Fruit fly (Drosophila melanogaster) whole organism, embryonic: ENCODE measurements around the gene alpha-Spec.

Experiments used
- Adf1 ChIP-seq: fragments of 200-800 bp; sonication (Bioruptor generic); IDR thresholded peaks from 2 replicates; pipeline ENCODE4 v1.3.6; 2022; ENCODE audit warnings: missing biosample characterization, missing genetic modification characterization
- Aef1 ChIP-seq: fragments of 200-800 bp; sonication (Bioruptor generic); IDR thresholded peaks from 3 replicates; pipeline ENCODE4 v1.3.6; 2022; ENCODE audit warnings: missing biosample characterization, missing genetic modification characterization
- Blimp-1 ChIP-seq: fragments of 200-800 bp; sonication (Bioruptor generic); optimal IDR thresholded peaks from 3 replicates; lab custom pipeline; 2018; ENCODE audit warnings: missing biosample characterization, missing genetic modification characterization, mild to moderate bottlenecking, moderate library complexity, missing genetic modification reagents
- BtbVII ChIP-seq: fragments of 200-800 bp; sonication (Bioruptor generic); optimal IDR thresholded peaks from 3 replicates; lab custom pipeline; 2017; ENCODE audit warnings: missing biosample characterization, mild to moderate bottlenecking, missing genetic modification characterization
- CG1024 ChIP-seq: fragments of 200-800 bp; sonication (Bioruptor generic); IDR thresholded peaks from 2 replicates; pipeline ENCODE4 v1.3.6; 2022; ENCODE audit warnings: missing biosample characterization, missing genetic modification characterization
- CG11560 ChIP-seq: fragments of 200-800 bp; sonication (Bioruptor generic); IDR thresholded peaks from 3 replicates; pipeline ENCODE4 v1.3.6; 2022; ENCODE audit warnings: missing biosample characterization, missing genetic modification characterization
- CG13296 ChIP-seq: fragments of 200-800 bp; sonication (Bioruptor generic); optimal IDR thresholded peaks from 3 replicates; lab custom pipeline; 2018; ENCODE audit warnings: missing biosample characterization, mild to moderate bottlenecking, missing genetic modification characterization
- CG2116 ChIP-seq: fragments of 200-800 bp; sonication (Bioruptor generic); optimal IDR thresholded peaks from 3 replicates; lab custom pipeline; 2018; ENCODE audit warnings: missing biosample characterization, mild to moderate bottlenecking, missing genetic modification characterization
- CG2199 ChIP-seq: fragments of 200-800 bp; sonication (Bioruptor generic); IDR thresholded peaks from 3 replicates; pipeline ENCODE4 v1.3.6; 2022; ENCODE audit warnings: missing biosample characterization, missing genetic modification characterization
- CG30403 ChIP-seq: fragments of 200-800 bp; sonication (Bioruptor generic); optimal IDR thresholded peaks from 3 replicates; lab custom pipeline; 2016; ENCODE audit warnings: missing biosample characterization, missing genetic modification characterization
- CG34422 ChIP-seq: fragments of 200-800 bp; sonication (Bioruptor generic); IDR thresholded peaks from 3 replicates; pipeline ENCODE4 v1.3.6; 2022; ENCODE audit warnings: missing biosample characterization, missing genetic modification characterization
- CG3995 ChIP-seq: fragments of 200-800 bp; sonication (Bioruptor generic); optimal IDR thresholded peaks from 3 replicates; lab custom pipeline; 2016; ENCODE audit warnings: missing biosample characterization, missing genetic modification characterization
- CG6654 ChIP-seq: fragments of 200-800 bp; sonication (Bioruptor generic); optimal IDR thresholded peaks from 2 replicates; lab custom pipeline; 2017; ENCODE audit warnings: missing biosample characterization, mild to moderate bottlenecking, missing genetic modification characterization
- CG6765 ChIP-seq: fragments of 200-800 bp; sonication (Bioruptor generic); optimal IDR thresholded peaks from 3 replicates; lab custom pipeline; 2017; ENCODE audit warnings: missing biosample characterization, mild to moderate bottlenecking, missing genetic modification characterization
- CG6791 ChIP-seq: fragments of 200-800 bp; sonication (Bioruptor generic); IDR thresholded peaks from 3 replicates; pipeline ENCODE4 v1.3.6; 2022; ENCODE audit warnings: missing biosample characterization, missing genetic modification characterization; ENCODE audit not compliant: partially characterized antibody
- CG7357 ChIP-seq: fragments of 200-800 bp; sonication (Bioruptor generic); IDR thresholded peaks from 3 replicates; pipeline ENCODE4 v1.3.6; 2022; ENCODE audit warnings: missing biosample characterization, missing genetic modification characterization
- CG7928 ChIP-seq: fragments of 200-800 bp; sonication (Bioruptor generic); optimal IDR thresholded peaks from 2 replicates; lab custom pipeline; 2017; ENCODE audit warnings: missing biosample characterization, mild to moderate bottlenecking, missing genetic modification characterization
- CG8290 ChIP-seq, 3 experiments: fragments of 200-800 bp; sonication (Bioruptor generic); optimal IDR thresholded peaks; 2 replicates each; lab custom pipeline; 2016 to 2019; ENCODE audit warnings: missing biosample characterization in 3 of 3, missing genetic modification characterization in 3 of 3, mild to moderate bottlenecking in 2 of 3, moderate library complexity in 1 of 3
- CG8924 ChIP-seq: fragments of 200-800 bp; optimal IDR thresholded peaks from 3 replicates; lab custom pipeline; 2019; ENCODE audit warnings: missing biosample characterization, mild to moderate bottlenecking, missing genetic modification characterization, moderate library complexity
- Ets65A ChIP-seq: fragments of 200-800 bp; sonication (Bioruptor generic); peaks from one replicate; lab custom pipeline; 2016; ENCODE audit warnings: missing biosample characterization, missing genetic modification characterization
- HLH4C ChIP-seq: fragments of 200-800 bp; sonication (Bioruptor generic); IDR thresholded peaks from 3 replicates; pipeline ENCODE4 v1.3.6; 2022; ENCODE audit warnings: missing biosample characterization, missing genetic modification characterization; ENCODE audit not compliant: partially characterized antibody
- MBD-R2 ChIP-seq: fragments of 200-800 bp; sonication (Bioruptor generic); IDR thresholded peaks from 2 replicates; pipeline ENCODE4 v1.3.6; 2022; ENCODE audit warnings: missing biosample characterization, missing genetic modification characterization
- MESR4 ChIP-seq: fragments of 200-800 bp; sonication (Bioruptor generic); optimal IDR thresholded peaks from 2 replicates; lab custom pipeline; 2018; ENCODE audit warnings: missing biosample characterization, mild to moderate bottlenecking, missing genetic modification characterization, moderate library complexity
- Mad ChIP-seq: fragments of 200-800 bp; sonication (Bioruptor generic); optimal IDR thresholded peaks from 2 replicates; lab custom pipeline; 2016; ENCODE audit warnings: missing biosample characterization, missing genetic modification characterization
- NC2α ChIP-seq: fragments of 200-800 bp; sonication (Bioruptor generic); optimal IDR thresholded peaks from 2 replicates; lab custom pipeline; 2016; ENCODE audit warnings: missing biosample characterization, missing genetic modification characterization
- NC2β ChIP-seq: fragments of 200-800 bp; sonication (Bioruptor generic); optimal IDR thresholded peaks from 2 replicates; lab custom pipeline; 2016; ENCODE audit warnings: missing biosample characterization, missing genetic modification characterization
- NfI ChIP-seq: fragments of 200-800 bp; sonication (Bioruptor generic); optimal IDR thresholded peaks from 3 replicates; lab custom pipeline; 2018; ENCODE audit warnings: missing biosample characterization, mild to moderate bottlenecking, missing genetic modification characterization, moderate library complexity
- Ravus ChIP-seq: fragments of 200-800 bp; sonication (Bioruptor generic); IDR thresholded peaks from 2 replicates; pipeline ENCODE4 v1.3.6; 2022; ENCODE audit warnings: missing biosample characterization, missing genetic modification characterization
- YL-1 ChIP-seq: fragments of 200-800 bp; sonication (Bioruptor generic); optimal IDR thresholded peaks from 3 replicates; lab custom pipeline; 2017; ENCODE audit warnings: missing biosample characterization, mild to moderate bottlenecking, missing genetic modification characterization
- abd-A ChIP-seq: fragments of 200-800 bp; sonication (Bioruptor generic); optimal IDR thresholded peaks from 3 replicates; lab custom pipeline; 2019; ENCODE audit warnings: missing biosample characterization, mild to moderate bottlenecking, missing genetic modification characterization, moderate library complexity
- amos ChIP-seq: fragments of 200-800 bp; sonication (Bioruptor generic); IDR thresholded peaks from 2 replicates; pipeline ENCODE4 v1.3.6; 2022; ENCODE audit warnings: missing biosample characterization, missing genetic modification characterization; ENCODE audit not compliant: partially characterized antibody
- cg ChIP-seq: fragments of 200-800 bp; sonication (Bioruptor generic); optimal IDR thresholded peaks from 3 replicates; lab custom pipeline; 2019; ENCODE audit warnings: missing biosample characterization, mild to moderate bottlenecking, missing genetic modification characterization, moderate library complexity
- chinmo ChIP-seq: fragments of 200-800 bp; sonication (Bioruptor generic); IDR thresholded peaks from 4 replicates; pipeline ENCODE4 v1.3.6; 2022; ENCODE audit warnings: missing biosample characterization, missing genetic modification characterization; ENCODE audit not compliant: partially characterized antibody
- exex ChIP-seq: fragments of 200-800 bp; sonication (Bioruptor generic); optimal IDR thresholded peaks from 4 replicates; lab custom pipeline; 2018; ENCODE audit warnings: missing biosample characterization, mild to moderate bottlenecking, missing genetic modification characterization, moderate library complexity
- fd102C ChIP-seq: fragments of 200-800 bp; sonication (Bioruptor generic); optimal IDR thresholded peaks from 2 replicates; lab custom pipeline; 2018; ENCODE audit warnings: missing biosample characterization, mild to moderate bottlenecking, missing genetic modification characterization, moderate library complexity
- fd64A ChIP-seq: fragments of 200-800 bp; sonication (Bioruptor generic); optimal IDR thresholded peaks from 3 replicates; lab custom pipeline; 2018; ENCODE audit warnings: missing biosample characterization, mild to moderate bottlenecking, missing genetic modification characterization
- gro ChIP-seq: fragments of 200-800 bp; sonication (Bioruptor generic); optimal IDR thresholded peaks from 2 replicates; lab custom pipeline; 2016; ENCODE audit warnings: missing biosample characterization, missing genetic modification characterization
- insv ChIP-seq, 2 experiments: fragments of 200-800 bp; sonication (Bioruptor generic); optimal IDR thresholded peaks; 3 replicates each; lab custom pipeline; 2016 to 2018; ENCODE audit warnings: missing biosample characterization in 2 of 2, missing genetic modification characterization in 2 of 2
- lab ChIP-seq: fragments of 200-800 bp; sonication (Bioruptor generic); optimal IDR thresholded peaks from 3 replicates; lab custom pipeline; 2017; ENCODE audit warnings: missing biosample characterization, missing genetic modification characterization, mild to moderate bottlenecking, moderate library complexity, missing genetic modification reagents
- nerfin-1 ChIP-seq: fragments of 200-800 bp; sonication (Bioruptor generic); optimal IDR thresholded peaks from 3 replicates; lab custom pipeline; 2019; ENCODE audit warnings: missing biosample characterization, mild to moderate bottlenecking, missing genetic modification characterization, moderate library complexity
- nmo ChIP-seq: fragments of 200-800 bp; sonication (Bioruptor generic); optimal IDR thresholded peaks from 2 replicates; lab custom pipeline; 2018; ENCODE audit warnings: missing biosample characterization, mild to moderate bottlenecking, missing genetic modification characterization, moderate library complexity
- org-1 ChIP-seq: fragments of 200-800 bp; sonication (Bioruptor generic); optimal IDR thresholded peaks from 2 replicates; lab custom pipeline; 2017; ENCODE audit warnings: missing biosample characterization, missing genetic modification characterization
- sens-2 ChIP-seq: fragments of 200-800 bp; sonication (Bioruptor generic); IDR thresholded peaks from 2 replicates; pipeline ENCODE4 v1.3.6; 2022; ENCODE audit warnings: missing biosample characterization, missing genetic modification characterization
- shn ChIP-seq: fragments of 200-800 bp; sonication (Bioruptor generic); optimal IDR thresholded peaks from 3 replicates; lab custom pipeline; 2016; ENCODE audit warnings: missing biosample characterization, missing genetic modification characterization
- sna ChIP-seq: fragments of 200-800 bp; sonication (Bioruptor generic); IDR thresholded peaks from 2 replicates; pipeline ENCODE4 v1.3.6; 2022; ENCODE audit warnings: missing biosample characterization, missing genetic modification characterization; ENCODE audit not compliant: partially characterized antibody
- so ChIP-seq: fragments of 200-800 bp; sonication (Bioruptor generic); IDR thresholded peaks from 3 replicates; pipeline ENCODE4 v1.3.6; 2022; ENCODE audit warnings: missing biosample characterization, missing genetic modification characterization
- unc-4 ChIP-seq: fragments of 200-800 bp; sonication (Bioruptor generic); IDR thresholded peaks from 2 replicates; pipeline ENCODE4 v1.3.6; 2022; ENCODE audit warnings: missing biosample characterization, missing genetic modification characterization; ENCODE audit not compliant: partially characterized antibody

Gene alpha-Spec

DNA sequence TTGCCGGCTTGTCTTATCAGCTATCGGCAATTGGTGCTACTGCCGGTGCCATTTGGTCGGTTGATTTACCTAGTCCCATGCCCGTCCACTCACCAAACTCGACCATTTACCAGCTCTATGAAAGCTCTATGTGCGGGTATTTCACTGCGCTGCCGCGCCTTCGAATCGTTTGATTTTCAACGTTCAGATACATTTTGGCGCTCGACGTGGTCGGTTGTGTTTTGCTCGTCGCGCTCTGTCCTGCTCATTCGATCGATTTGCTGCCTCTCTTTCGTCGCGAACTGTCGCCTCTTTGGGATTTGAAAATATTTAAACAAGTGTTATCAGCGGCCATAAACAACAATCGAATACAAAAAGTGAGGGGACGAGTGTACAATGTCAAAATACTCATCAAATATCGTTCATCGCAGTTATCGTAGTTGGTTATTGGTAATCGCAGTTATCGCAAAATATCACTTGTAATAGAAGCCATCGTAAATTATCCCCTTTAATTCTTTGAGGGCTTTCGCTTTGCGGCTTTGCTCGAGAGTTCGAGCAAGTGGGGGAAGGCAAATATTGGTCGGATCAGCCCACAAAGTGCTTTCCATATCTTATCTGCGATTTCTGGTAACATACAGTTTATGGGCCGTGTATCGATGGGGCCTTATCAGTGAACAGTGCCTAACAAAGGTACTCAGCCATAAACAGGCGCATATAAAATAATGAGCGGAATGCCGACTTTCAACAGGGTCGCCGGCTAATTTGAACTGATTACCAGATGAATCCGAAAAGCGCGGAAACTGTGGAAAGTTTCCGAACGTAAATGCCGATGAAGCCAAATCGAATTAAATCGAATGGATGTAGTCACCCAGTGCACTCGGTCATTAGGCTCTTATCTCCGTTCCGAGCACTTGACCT is 53.2 kb downstream of the alpha-Spec start (continued):
- no peak for TF ChIP-seq Blimp-1 (GFP tag; lab: Kevin White, UChicago)
- no peak for TF ChIP-seq CG7357
- peak; percentile 36; the same call in 1 of the 2 replicates for TF ChIP-seq amos
- TF ChIP-seq NC2β, result no peak
- peak; percentile 43; the same call in 1 of the 2 replicates for TF ChIP-seq Adf1 (GFP tag; lab: Robert Waterston, UW)
- no peak for TF ChIP-seq Aef1 (GFP tag; lab: Robert Waterston, UW)
- no peak for TF ChIP-seq cg (GFP tag; lab: Kevin White, UChicago)
- TF ChIP-seq sna, result 0 out of 2 replicates have a peak, but pooled peaks have one; percentile 22
- peak; percentile 75; the same call in 3 of the 4 replicates for TF ChIP-seq chinmo (GFP tag; lab: Robert Waterston, UW)
- TF ChIP-seq insv (GFP tag; optimal IDR thresholded peaks at IDR 0.05; lab: Kevin White, UChicago), result no peak
- TF ChIP-seq CG8924 (tag; lab: Kevin White, UChicago), result no peak
- TF ChIP-seq CG1024, result no peak
- no peak for TF ChIP-seq CG6765 (GFP tag; lab: Kevin White, UChicago)
- peak; percentile 16 for TF ChIP-seq CG2116
- TF ChIP-seq YL-1, result no peak
- peak; percentile 1 for TF ChIP-seq nerfin-1 (tag; lab: Kevin White, UChicago)
- TF ChIP-seq fd64A (GFP tag; lab: Kevin White, UChicago), result peak; percentile 14
- no peak for TF ChIP-seq MESR4
- TF ChIP-seq abd-A (tag; lab: Kevin White, UChicago), result peak; percentile 11
- no peak for TF ChIP-seq unc-4
- no peak for TF ChIP-seq CG7928 (GFP tag; lab: Kevin White, UChicago)
- no peak; the same call in 2 of the 3 replicates for TF ChIP-seq CG6791 (GFP tag; lab: Robert Waterston, UW)
- peak; percentile 50; the same call in 1 of the 3 replicates for TF ChIP-seq HLH4C (GFP tag; lab: Robert Waterston, UW)
- no peak for TF ChIP-seq Ravus (GFP tag; lab: Robert Waterston, UW)
- TF ChIP-seq exex, result peak; percentile 98
- no peak for TF ChIP-seq Mad (GFP tag; lab: Kevin White, UChicago)
- TF ChIP-seq org-1 (GFP tag; lab: Kevin White, UChicago), result no peak
- TF ChIP-seq CG30403, result no peak
- peak; percentile 40 for TF ChIP-seq lab (GFP tag; lab: Kevin White, UChicago)
- peak; percentile 64; the same call in 1 of the 3 replicates for TF ChIP-seq CG11560 (tag; lab: Robert Waterston, UW)
- TF ChIP-seq CG13296, result peak; percentile 60
- TF ChIP-seq nmo (GFP tag; lab: Kevin White, UChicago), result no peak
- TF ChIP-seq CG3995 (GFP tag; lab: Kevin White, UChicago), result no peak
- TF ChIP-seq gro (GFP tag; lab: Kevin White, UChicago), result peak; percentile 18
- TF ChIP-seq Ets65A, result peak; percentile 79
- TF ChIP-seq NfI (GFP tag; lab: Kevin White, UChicago), result peak; percentile 2
- TF ChIP-seq shn (GFP tag; lab: Kevin White, UChicago), result no peak
- TF ChIP-seq NC2α, result no peak
- peak; percentile 39; the same call in 1 of the 3 replicates for TF ChIP-seq so (GFP tag; lab: Robert Waterston, UW)
- TF ChIP-seq CG34422 (GFP tag; lab: Robert Waterston, UW), result no peak
- TF ChIP-seq CG2199, result 0 out of 3 replicates have a peak, but pooled peaks have one; percentile 21
- TF ChIP-seq CG8290 (GFP tag; optimal IDR thresholded peaks at IDR 0.05; lab: Kevin White, UChicago), result no peak
- TF ChIP-seq CG8290 (tag; optimal IDR thresholded peaks at IDR 0.05; lab: Kevin White, UChicago), result peak in 1 of 2 experiments; percentile 30
- no peak for TF ChIP-seq sens-2 (GFP tag; lab: Robert Waterston, UW)
- TF ChIP-seq MBD-R2 (GFP tag; lab: Robert Waterston, UW), result no peak
- no peak for TF ChIP-seq fd102C (GFP tag; lab: Kevin White, UChicago)
- peak; percentile 9 for TF ChIP-seq BtbVII
- TF ChIP-seq CG6654 (GFP tag; lab: Kevin White, UChicago), result no peak
